3 fruit fly cellular contexts compared by ENCODE assay signal in genomic region chr3R:24270034-24270433, dm6.
TF ChIP-seq lines count a peak whose summit lies in the region.

No protein-coding gene starts in this region.

- no peak for TF ChIP-seq CTCF in whole organism, embryonic (GFP tag; optimal IDR thresholded peaks at IDR 0.05; lab: Kevin White, UChicago)

TF ChIP-seq in whole organism, embryonic, 481 proteins besides CTCF, POLR2A, EP300 and RAD21 (continues in another document):
- TF ChIP-seq prd (optimal IDR thresholded peaks at IDR 0.05; lab: Kevin White, UChicago) = no peak
- no peak for TF ChIP-seq prd (GFP tag; IDR thresholded peaks at IDR 0.05; lab: Robert Waterston, UW)
- TF ChIP-seq fu2 (GFP tag; optimal IDR thresholded peaks at IDR 0.05; lab: Kevin White, UChicago) = no peak
- peak; percentile 23 for TF ChIP-seq CG6813 (GFP tag; optimal IDR thresholded peaks at IDR 0.05; lab: Kevin White, UChicago)
- peak; percentile 2 for TF ChIP-seq CG14710 (tag; optimal IDR thresholded peaks at IDR 0.05; lab: Kevin White, UChicago)
- TF ChIP-seq CG8478 (optimal IDR thresholded peaks at IDR 0.05; lab: Kevin White, UChicago) = peak; percentile 2
- peak; percentile 44 for TF ChIP-seq Kr (GFP tag; optimal IDR thresholded peaks at IDR 0.05; lab: Kevin White, UChicago)
- no peak for TF ChIP-seq Opbp (GFP tag; IDR thresholded peaks at IDR 0.05; lab: Robert Waterston, UW; ENCODE audit: partially characterized antibody)
- no peak for TF ChIP-seq Asciz (GFP tag; optimal IDR thresholded peaks at IDR 0.05; lab: Kevin White, UChicago)
- peak; percentile 47 for TF ChIP-seq ac (GFP tag; optimal IDR thresholded peaks at IDR 0.05; lab: Kevin White, UChicago)
- no peak for TF ChIP-seq CG4730 (GFP tag; IDR thresholded peaks at IDR 0.05; lab: Robert Waterston, UW)
- 0 out of 3 replicates have a peak, but pooled peaks have one; percentile 52 for TF ChIP-seq zfh1 (GFP tag; IDR thresholded peaks at IDR 0.05; lab: Robert Waterston, UW)
- 0 out of 2 replicates have a peak, but pooled peaks have one; percentile 10 for TF ChIP-seq CG11696 (GFP tag; IDR thresholded peaks at IDR 0.05; lab: Robert Waterston, UW)
- TF ChIP-seq CG10209 (GFP tag; optimal IDR thresholded peaks at IDR 0.05; lab: Kevin White, UChicago) = peak; percentile 18
- TF ChIP-seq cg (GFP tag; optimal IDR thresholded peaks at IDR 0.05; lab: Kevin White, UChicago) = peak; percentile 52
- TF ChIP-seq crol (GFP tag; IDR thresholded peaks at IDR 0.05; lab: Robert Waterston, UW) = peak; percentile 78
- no peak for TF ChIP-seq CG13775 (GFP tag; optimal IDR thresholded peaks at IDR 0.05; lab: Kevin White, UChicago)
- no peak for TF ChIP-seq sqz (GFP tag; optimal IDR thresholded peaks at IDR 0.05; lab: Kevin White, UChicago)
- no peak for TF ChIP-seq Bteb2 (GFP tag; optimal IDR thresholded peaks at IDR 0.05; lab: Kevin White, UChicago)
- peak; percentile 95 for TF ChIP-seq twi (tag; optimal IDR thresholded peaks at IDR 0.05; lab: Kevin White, UChicago)
- TF ChIP-seq HmgD (GFP tag; optimal IDR thresholded peaks at IDR 0.05; lab: Kevin White, UChicago) = no peak
- TF ChIP-seq chm (GFP tag; IDR thresholded peaks at IDR 0.05; lab: Robert Waterston, UW) = 0 out of 2 replicates have a peak, but pooled peaks have one; percentile 40
- peak; percentile 37 for TF ChIP-seq dmrt11E (tag; optimal IDR thresholded peaks at IDR 0.05; lab: Kevin White, UChicago)
- TF ChIP-seq CG4360 (GFP tag; IDR thresholded peaks at IDR 0.05; lab: Robert Waterston, UW) = peak; percentile 94
- TF ChIP-seq gcm (GFP tag; optimal IDR thresholded peaks at IDR 0.05; lab: Kevin White, UChicago) = peak; percentile 42
- TF ChIP-seq CG15696 (tag; optimal IDR thresholded peaks at IDR 0.05; lab: Kevin White, UChicago) = peak; percentile 75
- TF ChIP-seq hth (optimal IDR thresholded peaks at IDR 0.05; lab: Kevin White, UChicago) = peak; percentile 9
- peak; percentile 66 for TF ChIP-seq sens (GFP tag; lab: Kevin White, UChicago)
- peak; percentile 12 for TF ChIP-seq org-1 (GFP tag; optimal IDR thresholded peaks at IDR 0.05; lab: Kevin White, UChicago)
- no peak for TF ChIP-seq gro (GFP tag; optimal IDR thresholded peaks at IDR 0.05; lab: Kevin White, UChicago)

TF ChIP-seq in whole organism, prepupa, 60 proteins besides CTCF, POLR2A, EP300 and RAD21:
- TF ChIP-seq fkh (GFP tag; optimal IDR thresholded peaks at IDR 0.05; lab: Kevin White, UChicago) (peak; percentile 80), ss (GFP tag; optimal IDR thresholded peaks at IDR 0.05; lab: Kevin White, UChicago) (peak in 1 of 2 experiments; percentile 27), achi (GFP tag; optimal IDR thresholded peaks at IDR 0.05; lab: Kevin White, UChicago) (no peak)

TF ChIP-seq in whole organism, pupa, 21 proteins besides CTCF, POLR2A, EP300 and RAD21:
- TF ChIP-seq EcR (GFP tag; optimal IDR thresholded peaks at IDR 0.05; lab: Kevin White, UChicago) (peak; percentile 80), CG4496 (GFP tag; IDR thresholded peaks at IDR 0.05; lab: Robert Waterston, UW) (no peak), CG13204 (GFP tag; optimal IDR thresholded peaks at IDR 0.05; lab: Kevin White, UChicago) (peak; percentile 27)
